Worm (Caenorhabditis elegans) whole organism, L2 larva: ENCODE measurements around the gene F44G4.5.

Source experiments
- alr-1 ChIP-seq: fragments of 150-350 bp; optimal IDR thresholded peaks from 2 replicates; lab custom pipeline; 2014; ENCODE audit warnings: missing biosample characterization, missing genetic modification characterization
- ama-1 ChIP-seq: fragments of 150-350 bp; optimal IDR thresholded peaks from 2 replicates; lab custom pipeline; 2018; ENCODE audit warnings: inconsistent platforms
- fos-1 ChIP-seq: fragments of 150-350 bp; optimal IDR thresholded peaks from 2 replicates; lab custom pipeline; 2014; ENCODE audit warnings: missing biosample characterization, missing genetic modification characterization
- lin-39 ChIP-seq: fragments of 150-350 bp; optimal IDR thresholded peaks from 2 replicates; lab custom pipeline; 2014; ENCODE audit warnings: missing biosample characterization, missing genetic modification reagents, missing genetic modification characterization
- mab-5 ChIP-seq: fragments of 150-350 bp; optimal IDR thresholded peaks from 2 replicates; lab custom pipeline; 2014; ENCODE audit warnings: missing biosample characterization, missing genetic modification characterization
- nhr-10 ChIP-seq: sonication (generic microtip); optimal IDR thresholded peaks from 2 replicates; lab custom pipeline; 2017; ENCODE audit warnings: missing biosample characterization, missing genetic modification characterization
- nhr-237 ChIP-seq: fragments of 150-350 bp; optimal IDR thresholded peaks from 2 replicates; lab custom pipeline; 2014; ENCODE audit warnings: missing biosample characterization, missing genetic modification characterization
- nhr-77 ChIP-seq: fragments of 150-350 bp; optimal IDR thresholded peaks from 2 replicates; lab custom pipeline; 2014; ENCODE audit warnings: missing biosample characterization, missing genetic modification characterization
- skn-1 ChIP-seq: sonication (generic microtip); optimal IDR thresholded peaks from 2 replicates; lab custom pipeline; 2017; ENCODE audit warnings: missing biosample characterization, missing genetic modification characterization
- sma-9 ChIP-seq, 2 experiments: fragments of 150-350 bp in 1 of 2; sonication (generic microtip) in 1 of 2; optimal IDR thresholded peaks; 2 replicates each; lab custom pipeline; 2014 to 2016; ENCODE audit warnings: missing genetic modification characterization in 2 of 2, mild to moderate bottlenecking in 1 of 2, missing biosample characterization in 1 of 2, missing compliant biosample characterization in 1 of 2, missing genetic modification reagents in 1 of 2, moderate library complexity in 1 of 2
- snpc-4 ChIP-seq: fragments of 150-350 bp; optimal IDR thresholded peaks from 2 replicates; lab custom pipeline; 2014; ENCODE audit warnings: missing biosample characterization, missing genetic modification characterization
- zag-1 ChIP-seq: fragments of 150-350 bp; optimal IDR thresholded peaks from 2 replicates; lab custom pipeline; 2014; ENCODE audit warnings: missing biosample characterization, missing genetic modification characterization
- ztf-11 ChIP-seq: sonication (generic microtip); optimal IDR thresholded peaks from 2 replicates; lab custom pipeline; 2017; ENCODE audit warnings: missing biosample characterization, missing genetic modification characterization

DNA sequence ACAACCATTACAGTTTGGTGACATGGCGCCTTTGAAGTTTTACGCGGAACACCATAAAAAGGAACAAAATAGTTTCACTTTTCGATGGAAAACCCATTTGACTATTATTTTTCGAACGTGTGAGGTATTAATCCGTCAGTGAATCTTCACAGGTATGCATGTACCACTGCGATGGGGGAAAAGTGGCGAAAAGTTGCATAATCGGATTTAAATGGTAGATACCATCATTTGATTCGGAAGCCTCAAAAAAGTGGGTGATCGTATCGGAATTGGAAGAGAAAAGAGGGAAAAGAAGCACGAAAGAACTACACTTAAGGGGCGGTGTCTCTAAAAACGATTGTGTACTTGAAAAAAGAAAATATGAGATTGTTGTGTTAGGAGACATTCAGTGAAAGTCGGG, 46.5 kb downstream of the F44G4.5 start:
- TF ChIP-seq snpc-4 (tag; lab: Kevin White, UChicago) (no peak), ama-1 (lab: Kevin White, UChicago) (no peak), lin-39 (tag; lab: Kevin White, UChicago) (no peak), sma-9 (GFP tag; optimal IDR thresholded peaks at IDR 0.05; lab: Kevin White, UChicago) (no peak), sma-9 (tag; optimal IDR thresholded peaks at IDR 0.05; lab: Kevin White, UChicago) (no peak), skn-1 (tag; lab: Kevin White, UChicago) (no peak), fos-1 (tag; lab: Kevin White, UChicago) (no peak), nhr-77 (no peak), zag-1 (tag; lab: Kevin White, UChicago) (no peak), alr-1 (tag; lab: Kevin White, UChicago) (no peak), nhr-237 (tag; lab: Kevin White, UChicago) (no peak), nhr-10 (tag; lab: Kevin White, UChicago) (no peak), mab-5 (tag; lab: Kevin White, UChicago) (no peak), ztf-11 (no peak)
